Fruit fly (Drosophila melanogaster) whole organism, wandering third instar larva: ENCODE measurements around the gene Hyls1.

Experiments
- Abd-B ChIP-seq: fragments of >200 bp; optimal IDR thresholded peaks from 2 replicates; lab custom pipeline; 2017; ENCODE audit warnings: missing biosample characterization, missing genetic modification characterization
- CG32264 ChIP-seq: fragments of 200-800 bp; sonication (Bioruptor generic); optimal IDR thresholded peaks from 2 replicates; lab custom pipeline; 2016; ENCODE audit warnings: missing biosample characterization, missing genetic modification characterization
- CG9705 ChIP-seq: fragments of 200-800 bp; sonication (Bioruptor generic); optimal IDR thresholded peaks from 2 replicates; lab custom pipeline; 2018; ENCODE audit warnings: missing biosample characterization, mild to moderate bottlenecking, missing genetic modification characterization
- CrebA ChIP-seq: fragments of 200-800 bp; sonication (Bioruptor generic); optimal IDR thresholded peaks from 2 replicates; lab custom pipeline; 2016; ENCODE audit warnings: missing biosample characterization, mild to moderate bottlenecking, missing genetic modification characterization, borderline replicate concordance
- Dfd ChIP-seq: fragments of >200 bp; optimal IDR thresholded peaks from 2 replicates; lab custom pipeline; 2017; ENCODE audit warnings: missing biosample characterization, missing genetic modification characterization
- Dif ChIP-seq: fragments of 200-275, 200-300 bp; sonication (Bioruptor generic); optimal IDR thresholded peaks from 2 replicates; lab custom pipeline; 2018; ENCODE audit warnings: missing biosample characterization, missing genetic modification characterization; ENCODE audit not compliant: partially characterized antibody
- GATAd ChIP-seq: sonication (Bioruptor generic); optimal IDR thresholded peaks from 2 replicates; lab custom pipeline; 2016; ENCODE audit warnings: missing biosample characterization, missing genetic modification characterization
- HLH106 ChIP-seq: fragments of 200-800 bp; optimal IDR thresholded peaks from 3 replicates; lab custom pipeline; 2019; ENCODE audit warnings: missing biosample characterization, mild to moderate bottlenecking, missing genetic modification characterization, moderate library complexity
- Hnf4 ChIP-seq: fragments of 200-800 bp; sonication (Bioruptor generic); optimal IDR thresholded peaks from 2 replicates; lab custom pipeline; 2016; ENCODE audit warnings: missing biosample characterization, mild to moderate bottlenecking, missing genetic modification characterization
- Hr78 ChIP-seq: fragments of >200 bp; optimal IDR thresholded peaks from 2 replicates; lab custom pipeline; 2017; ENCODE audit warnings: missing biosample characterization, missing genetic modification characterization
- Hr83 ChIP-seq: fragments of 200-300 bp; sonication (Bioruptor generic); optimal IDR thresholded peaks from 2 replicates; lab custom pipeline; 2016; ENCODE audit warnings: missing biosample characterization, mild to moderate bottlenecking, missing genetic modification characterization, moderate library complexity; ENCODE audit not compliant: poor library complexity, severe bottlenecking
- Jra ChIP-seq: sonication (Bioruptor generic); optimal IDR thresholded peaks from 2 replicates; lab custom pipeline; 2016; ENCODE audit warnings: missing biosample characterization, missing genetic modification characterization
- Mio ChIP-seq: sonication (Bioruptor generic); optimal IDR thresholded peaks from 2 replicates; lab custom pipeline; 2016; ENCODE audit warnings: missing biosample characterization, missing genetic modification characterization
- Myc ChIP-seq: fragments of >200 bp; optimal IDR thresholded peaks from 2 replicates; lab custom pipeline; 2017
- N ChIP-seq: fragments of >200 bp; optimal IDR thresholded peaks from 2 replicates; lab custom pipeline; 2018; ENCODE audit warnings: missing biosample characterization, missing external identifiers, missing genetic modification characterization
- OdsH ChIP-seq: fragments of 200-800 bp; sonication (Bioruptor generic); optimal IDR thresholded peaks from 2 replicates; lab custom pipeline; 2016; ENCODE audit warnings: missing biosample characterization, mild to moderate bottlenecking, missing genetic modification characterization
- Rel ChIP-seq, 2 experiments: fragments of 200-800 bp; sonication (Bioruptor generic) in 1 of 2; optimal IDR thresholded peaks; 2 replicates in 1 of 2; 3 replicates in 1 of 2; lab custom pipeline; 2016 to 2019; ENCODE audit warnings: mild to moderate bottlenecking in 2 of 2, missing biosample characterization in 2 of 2, missing genetic modification characterization in 2 of 2, moderate library complexity in 1 of 2
- Sp1 ChIP-seq: fragments of 200-800 bp; sonication (Bioruptor generic); optimal IDR thresholded peaks from 3 replicates; lab custom pipeline; 2019; ENCODE audit warnings: missing biosample characterization, mild to moderate bottlenecking, missing genetic modification characterization, moderate library complexity
- Vsx2 ChIP-seq: fragments of 200-300, 225-300 bp; sonication (Bioruptor generic); optimal IDR thresholded peaks from 2 replicates; lab custom pipeline; 2018; ENCODE audit warnings: missing biosample characterization, missing genetic modification characterization; ENCODE audit not compliant: partially characterized antibody
- br ChIP-seq: fragments of 200-800 bp; sonication (Bioruptor generic); optimal IDR thresholded peaks from 2 replicates; lab custom pipeline; 2016; ENCODE audit warnings: missing biosample characterization, missing genetic modification characterization
- brk ChIP-seq: fragments of 200-800 bp; sonication (Bioruptor generic); optimal IDR thresholded peaks from 2 replicates; lab custom pipeline; 2016; ENCODE audit warnings: missing biosample characterization, mild to moderate bottlenecking, missing genetic modification characterization
- dl ChIP-seq, 2 experiments: fragments of 175-275, 200-275 bp in 1 of 2; fragments of 200-275 bp in 1 of 2; sonication (Bioruptor generic); optimal IDR thresholded peaks; lab custom pipeline; 2018; ENCODE audit warnings: mild to moderate bottlenecking in 2 of 2, missing biosample characterization in 2 of 2, missing genetic modification characterization in 2 of 2, moderate library complexity in 2 of 2; ENCODE audit not compliant: partially characterized antibody in 2 of 2, insufficient read depth in 1 of 2
- dmrt93B ChIP-seq: fragments of 200-800 bp; sonication (Bioruptor generic); optimal IDR thresholded peaks from 2 replicates; lab custom pipeline; 2018; ENCODE audit warnings: missing biosample characterization, mild to moderate bottlenecking, missing genetic modification characterization
- dsf ChIP-seq: sonication (Bioruptor generic); optimal IDR thresholded peaks from 2 replicates; lab custom pipeline; 2016; ENCODE audit warnings: missing biosample characterization, missing genetic modification characterization, borderline replicate concordance
- ey ChIP-seq: fragments of 200-800 bp; sonication (Bioruptor generic); optimal IDR thresholded peaks from 2 replicates; lab custom pipeline; 2016; ENCODE audit warnings: missing biosample characterization, missing genetic modification characterization
- foxo ChIP-seq, 2 experiments: fragments of 200-800 bp; sonication (Bioruptor generic); optimal IDR thresholded peaks; 2 replicates in 1 of 2; 3 replicates in 1 of 2; lab custom pipeline; 2016 to 2017; ENCODE audit warnings: missing biosample characterization in 2 of 2, missing genetic modification characterization in 2 of 2
- fru ChIP-seq: fragments of 200-800 bp; sonication (Bioruptor generic); optimal IDR thresholded peaks from 3 replicates; lab custom pipeline; 2016; ENCODE audit warnings: missing biosample characterization, mild to moderate bottlenecking, missing genetic modification characterization
- h ChIP-seq: fragments of 200-800 bp; sonication (Bioruptor generic); optimal IDR thresholded peaks from 3 replicates; lab custom pipeline; 2016; ENCODE audit warnings: missing biosample characterization, mild to moderate bottlenecking, missing genetic modification characterization
- jim ChIP-seq: fragments of 175-275, 200-325 bp; sonication (Bioruptor generic); optimal IDR thresholded peaks from 2 replicates; lab custom pipeline; 2016; ENCODE audit warnings: missing biosample characterization, mild to moderate bottlenecking, missing genetic modification characterization
- lola ChIP-seq: fragments of >200 bp; optimal IDR thresholded peaks from 2 replicates; lab custom pipeline; 2017; ENCODE audit warnings: missing biosample characterization, missing genetic modification characterization
- pan ChIP-seq: fragments of >200 bp; optimal IDR thresholded peaks from 2 replicates; lab custom pipeline; 2017
- psq ChIP-seq: fragments of 200-800 bp; sonication (Bioruptor generic); optimal IDR thresholded peaks from 3 replicates; lab custom pipeline; 2017; ENCODE audit warnings: missing biosample characterization, mild to moderate bottlenecking, missing genetic modification characterization, moderate library complexity
- rgr ChIP-seq: fragments of 200-800 bp; sonication (Bioruptor generic); optimal IDR thresholded peaks from 3 replicates; lab custom pipeline; 2016; ENCODE audit warnings: missing biosample characterization, mild to moderate bottlenecking, missing genetic modification characterization
- sage ChIP-seq: fragments of 200-800 bp; sonication (Bioruptor generic); optimal IDR thresholded peaks from 2 replicates; lab custom pipeline; 2016; ENCODE audit warnings: missing biosample characterization, mild to moderate bottlenecking, missing genetic modification characterization
- sv ChIP-seq: fragments of 200-800 bp; sonication (Bioruptor generic); optimal IDR thresholded peaks from 3 replicates; lab custom pipeline; 2016; ENCODE audit warnings: missing biosample characterization, missing genetic modification characterization
- tai ChIP-seq: sonication (Bioruptor generic); optimal IDR thresholded peaks from 2 replicates; lab custom pipeline; 2016; ENCODE audit warnings: missing biosample characterization, missing genetic modification characterization
- usp ChIP-seq: fragments of >200 bp; optimal IDR thresholded peaks from 2 replicates; lab custom pipeline; 2017; ENCODE audit warnings: missing biosample characterization, missing genetic modification characterization
- woc ChIP-seq: sonication (Bioruptor generic); optimal IDR thresholded peaks from 2 replicates; lab custom pipeline; 2016; ENCODE audit warnings: missing biosample characterization, mild to moderate bottlenecking, missing genetic modification characterization

Gene Hyls1

DNA sequence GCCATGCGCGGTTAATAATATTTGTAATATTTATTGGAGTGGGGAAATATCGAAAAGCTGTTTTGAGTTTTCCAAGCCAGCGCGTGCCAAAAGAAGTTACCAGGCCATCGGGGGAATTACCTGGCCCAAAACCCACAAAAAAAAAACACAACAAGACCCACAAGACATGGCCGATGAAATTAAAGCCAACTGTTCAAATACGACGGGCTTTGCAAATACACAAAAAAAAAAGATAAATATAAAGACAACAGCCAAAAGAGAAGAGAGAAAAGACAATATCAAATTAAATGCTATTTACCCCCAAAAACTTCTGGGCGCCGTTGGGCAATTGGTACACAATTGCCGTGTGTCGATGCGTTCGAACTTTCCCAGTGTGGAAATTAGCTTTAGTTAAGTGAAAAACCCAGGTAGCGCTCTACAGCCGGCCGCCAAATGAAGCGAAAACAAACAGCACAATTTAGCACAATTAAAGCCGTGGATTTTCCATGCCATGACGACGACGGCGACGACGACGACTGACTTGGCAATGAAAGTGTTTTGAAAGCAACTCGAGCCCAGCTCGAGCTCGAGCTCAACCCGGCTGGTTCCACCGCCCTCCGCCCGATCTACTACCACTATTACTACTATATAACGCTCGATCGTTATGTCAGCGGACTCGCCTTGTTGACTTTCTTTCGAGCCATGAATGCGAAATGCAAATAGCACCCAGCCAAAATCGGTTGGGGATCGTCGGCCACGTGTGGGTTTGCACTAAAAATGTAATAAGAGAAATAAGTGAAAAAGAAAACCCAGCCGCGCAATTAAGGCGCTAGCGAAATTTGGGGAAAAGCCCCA, 34.4 kb downstream of the Hyls1 start:
- TF ChIP-seq Hnf4: peak; percentile 44
- no peak for TF ChIP-seq Hr78 (GFP tag; lab: Kevin White, UChicago)
- TF ChIP-seq fru (GFP tag; lab: Kevin White, UChicago): peak; percentile 30
- no peak for TF ChIP-seq pan (lab: Kevin White, UChicago)
- TF ChIP-seq Abd-B (GFP tag; lab: Kevin White, UChicago): no peak
- no peak for TF ChIP-seq Myc
- TF ChIP-seq lola (GFP tag; lab: Kevin White, UChicago): no peak
- peak; percentile 89 for TF ChIP-seq jim (GFP tag; lab: Kevin White, UChicago)
- no peak for TF ChIP-seq Dfd
- no peak for TF ChIP-seq brk (GFP tag; lab: Kevin White, UChicago)
- peak; percentile 63 for TF ChIP-seq rgr (GFP tag; lab: Kevin White, UChicago)
- TF ChIP-seq Vsx2 (GFP tag; lab: Kevin White, UChicago): no peak
- peak; percentile 35 for TF ChIP-seq sv (GFP tag; lab: Kevin White, UChicago)
- no peak for TF ChIP-seq CG9705 (GFP tag; lab: Kevin White, UChicago)
- TF ChIP-seq woc: no peak
- no peak for TF ChIP-seq Dif (GFP tag; lab: Kevin White, UChicago)
- TF ChIP-seq dl (GFP tag; optimal IDR thresholded peaks at IDR 0.05; lab: Kevin White, UChicago; ENCODE audit: insufficient read depth in 1 of 2, partially characterized antibody in 2 of 2): no peak
- no peak for TF ChIP-seq Rel (GFP tag; optimal IDR thresholded peaks at IDR 0.05; lab: Kevin White, UChicago)
- TF ChIP-seq Rel (tag; optimal IDR thresholded peaks at IDR 0.05; lab: Kevin White, UChicago): peak; percentile 54
- TF ChIP-seq GATAd (GFP tag; lab: Kevin White, UChicago): no peak
- TF ChIP-seq dsf (GFP tag; lab: Kevin White, UChicago): no peak
- TF ChIP-seq foxo (GFP tag; optimal IDR thresholded peaks at IDR 0.05; lab: Kevin White, UChicago): no peak
- no peak for TF ChIP-seq Mio (GFP tag; lab: Kevin White, UChicago)
- no peak for TF ChIP-seq CG32264
- TF ChIP-seq usp: no peak
- TF ChIP-seq N (GFP tag; lab: Kevin White, UChicago): no peak
- TF ChIP-seq h (GFP tag; lab: Kevin White, UChicago): peak; percentile 69
- TF ChIP-seq br: peak; percentile 50
- TF ChIP-seq dmrt93B (GFP tag; lab: Kevin White, UChicago): no peak
- TF ChIP-seq OdsH (GFP tag; lab: Kevin White, UChicago): peak; percentile 21
- TF ChIP-seq sage (GFP tag; lab: Kevin White, UChicago): no peak
- TF ChIP-seq psq (GFP tag; lab: Kevin White, UChicago): peak; percentile 26
- no peak for TF ChIP-seq ey (GFP tag; lab: Kevin White, UChicago)
- TF ChIP-seq Jra (GFP tag; lab: Kevin White, UChicago): no peak
- peak; percentile 95 for TF ChIP-seq Hr83
- no peak for TF ChIP-seq HLH106
- no peak for TF ChIP-seq CrebA
- no peak for TF ChIP-seq Sp1 (GFP tag; lab: Kevin White, UChicago)
- TF ChIP-seq tai (GFP tag; lab: Kevin White, UChicago): no peak

- TF ChIP-seq Hr83: no peak
- no peak for TF ChIP-seq dmrt93B (GFP tag; lab: Kevin White, UChicago)
- TF ChIP-seq Mio (GFP tag; lab: Kevin White, UChicago): no peak
- TF ChIP-seq Hr78 (GFP tag; lab: Kevin White, UChicago): no peak
- no peak for TF ChIP-seq CrebA
- TF ChIP-seq Dif (GFP tag; lab: Kevin White, UChicago): no peak
- TF ChIP-seq CG32264: no peak
- TF ChIP-seq br: no peak
- no peak for TF ChIP-seq Abd-B (GFP tag; lab: Kevin White, UChicago)
- TF ChIP-seq usp: no peak
- TF ChIP-seq Vsx2 (GFP tag; lab: Kevin White, UChicago): no peak
- TF ChIP-seq brk (GFP tag; lab: Kevin White, UChicago): no peak
- TF ChIP-seq rgr (GFP tag; lab: Kevin White, UChicago): no peak
- TF ChIP-seq OdsH (GFP tag; lab: Kevin White, UChicago): no peak
- TF ChIP-seq N (GFP tag; lab: Kevin White, UChicago): no peak
- TF ChIP-seq, all 38 proteins: peak for 0
Measured at dm6 chr2L:16317131-16317530, 35.3 kb downstream of the Hyls1 start.
